Fruit fly (Drosophila melanogaster): Measurements from ENCODE around the gene Col4a1.

- TF ChIP-seq CG8478 (optimal IDR thresholded peaks at IDR 0.05) (no peak), CTCF (optimal IDR thresholded peaks at IDR 0.05) (no peak)
These were observed 30.7 kb upstream of the Col4a1 start for dm6 chr2L:4998571-4999191.

Measured in S2 (cell line).